Worm (Caenorhabditis elegans) whole organism, L1 larva: Measurements from ENCODE around the gene F40G9.8.
"Not testable (repeated sequence)": the region's sequence is repeated elsewhere in the genome, so short reads cannot be mapped to it uniquely, and the experiment has no call there.

ENCODE experiments used
- C34B4.2 ChIP-seq: sonication (generic microtip); optimal IDR thresholded peaks from 2 replicates; lab custom pipeline; 2017; ENCODE audit warnings: mild to moderate bottlenecking, missing genetic modification characterization, missing compliant biosample characterization
- aha-1 ChIP-seq: fragments of 150-350 bp; optimal IDR thresholded peaks from 2 replicates; lab custom pipeline; 2014; ENCODE audit warnings: missing biosample characterization, missing genetic modification characterization
- ama-1 ChIP-seq: fragments of 150-350 bp; optimal IDR thresholded peaks from 2 replicates; lab custom pipeline; 2014
- ceh-88 ChIP-seq: fragments of 200-800 bp; sonication (Bioruptor generic); IDR thresholded peaks from 2 replicates; pipeline ENCODE4 v1.3.6; 2022; ENCODE audit warnings: missing genetic modification characterization, missing compliant biosample characterization
- efl-1 ChIP-seq, 4 experiments: fragments of 150-350 bp; optimal IDR thresholded peaks in 3 of 4; peaks in 1 of 4; 1 replicate in 1 of 4; 2 replicates in 3 of 4; lab custom pipeline; 2014; ENCODE audit warnings: missing biosample characterization in 2 of 4, missing genetic modification characterization in 2 of 4, missing genetic modification reagents in 2 of 4
- efl-3 ChIP-seq: fragments of 200-800 bp; sonication (Bioruptor generic); optimal IDR thresholded peaks from 2 replicates; lab custom pipeline; 2018; ENCODE audit warnings: mild to moderate bottlenecking, missing genetic modification characterization, missing compliant biosample characterization
- egl-13 ChIP-seq: sonication (generic microtip); optimal IDR thresholded peaks from 2 replicates; lab custom pipeline; 2016; ENCODE audit warnings: missing genotype, missing genetic modification reagents, missing genetic modification characterization, missing compliant biosample characterization
- elt-2 ChIP-seq: sonication (generic microtip); optimal IDR thresholded peaks from 2 replicates; lab custom pipeline; 2016; ENCODE audit warnings: missing genetic modification characterization, mild to moderate bottlenecking, inconsistent platforms, missing compliant biosample characterization, missing genetic modification reagents
- ets-5 ChIP-seq: fragments of 200-800 bp; sonication (Bioruptor generic); IDR thresholded peaks from 2 replicates; pipeline ENCODE4 v1.3.6; 2022; ENCODE audit warnings: missing genetic modification characterization, missing compliant biosample characterization
- isw-1 ChIP-seq: fragments of 200-800 bp; sonication (Bioruptor generic); IDR thresholded peaks from 2 replicates; pipeline ENCODE4 v1.3.6; 2022; ENCODE audit warnings: missing genetic modification characterization, missing compliant biosample characterization
- lin-35 ChIP-seq, 2 experiments: fragments of 150-350 bp; optimal IDR thresholded peaks; 2 replicates each; lab custom pipeline; 2014; ENCODE audit warnings: missing biosample characterization in 2 of 2, missing genetic modification characterization in 2 of 2, missing genetic modification reagents in 2 of 2
- lin-39 ChIP-seq: fragments of 150-350 bp; optimal IDR thresholded peaks from 2 replicates; lab custom pipeline; 2014; ENCODE audit warnings: missing biosample characterization, missing genetic modification reagents, missing genetic modification characterization
- mep-1 ChIP-seq: fragments of 150-350 bp; optimal IDR thresholded peaks from 2 replicates; lab custom pipeline; 2014; ENCODE audit warnings: missing biosample characterization, missing genetic modification characterization
- nhr-77 ChIP-seq: fragments of 150-350 bp; optimal IDR thresholded peaks from 2 replicates; lab custom pipeline; 2014; ENCODE audit warnings: missing biosample characterization, missing genetic modification characterization
- nhr-85 ChIP-seq: sonication (generic microtip); peaks from one replicate; lab custom pipeline; 2016; ENCODE audit warnings: missing genetic modification characterization, inconsistent platforms, missing compliant biosample characterization
- pax-3 ChIP-seq: fragments of 200-800 bp; sonication (Bioruptor generic); optimal IDR thresholded peaks from 2 replicates; lab custom pipeline; 2018; ENCODE audit warnings: mild to moderate bottlenecking, missing genetic modification characterization, moderate library complexity, missing compliant biosample characterization
- rnt-1 ChIP-seq: sonication (generic microtip); optimal IDR thresholded peaks from 2 replicates; lab custom pipeline; 2016; ENCODE audit warnings: mild to moderate bottlenecking, missing genetic modification characterization, moderate library complexity, missing compliant biosample characterization
- sox-4 ChIP-seq: sonication (generic microtip); optimal IDR thresholded peaks from 2 replicates; lab custom pipeline; 2016; ENCODE audit warnings: missing genetic modification characterization, missing compliant biosample characterization
- unc-130 ChIP-seq: fragments of 150-350 bp; optimal IDR thresholded peaks from 2 replicates; lab custom pipeline; 2017; ENCODE audit warnings: missing biosample characterization, missing genetic modification characterization, inconsistent platforms
- unc-62 ChIP-seq: fragments of 150-350 bp; optimal IDR thresholded peaks from 2 replicates; lab custom pipeline; 2014; ENCODE audit warnings: missing biosample characterization, missing genetic modification reagents, missing genetic modification characterization
- zip-4 ChIP-seq: fragments of 200-800 bp; sonication (Bioruptor generic); optimal IDR thresholded peaks from 2 replicates; lab custom pipeline; 2018; ENCODE audit warnings: mild to moderate bottlenecking, missing genetic modification characterization, moderate library complexity, missing compliant biosample characterization
- ztf-11 ChIP-seq, 2 experiments: sonication (generic microtip); optimal IDR thresholded peaks; 2 replicates each; lab custom pipeline; 2016 to 2017; ENCODE audit warnings: missing genetic modification characterization in 2 of 2, missing biosample characterization in 1 of 2, missing compliant biosample characterization in 1 of 2

F40G9.8 gene

ce11 chrIII:121983-122449 is 42.7 kb downstream of the F40G9.8 start, which contains the start of gene C29F9.12:
C29F9.12 (minus strand) TSS chrIII:122033.
- TF ChIP-seq zip-4; lin-39; nhr-77 (tag; lab: Kevin White, UChicago): not testable (repeated sequence)

ce11 chrIII:120199-120598 is 44.5 kb downstream of the F40G9.8 start, which contains the start of gene pals-24:
pals-24 (plus strand) TSS chrIII:120435.
- TF ChIP-seq egl-13 (no peak), lin-35 (GFP tag; optimal IDR thresholded peaks at IDR 0.05; lab: Kevin White, UChicago) (peak in 1 of 2 experiments; percentile 14), nhr-85 (no peak), elt-2 (tag; lab: Kevin White, UChicago) (peak; percentile 56), efl-1 (optimal IDR thresholded peaks at IDR 0.05; lab: Kevin White, UChicago) (no peak), efl-1 (GFP tag; optimal IDR thresholded peaks at IDR 0.05 in 1 of 2; lab: Kevin White, UChicago) (peak in 1 of 2 experiments; percentile 79)

DNA sequence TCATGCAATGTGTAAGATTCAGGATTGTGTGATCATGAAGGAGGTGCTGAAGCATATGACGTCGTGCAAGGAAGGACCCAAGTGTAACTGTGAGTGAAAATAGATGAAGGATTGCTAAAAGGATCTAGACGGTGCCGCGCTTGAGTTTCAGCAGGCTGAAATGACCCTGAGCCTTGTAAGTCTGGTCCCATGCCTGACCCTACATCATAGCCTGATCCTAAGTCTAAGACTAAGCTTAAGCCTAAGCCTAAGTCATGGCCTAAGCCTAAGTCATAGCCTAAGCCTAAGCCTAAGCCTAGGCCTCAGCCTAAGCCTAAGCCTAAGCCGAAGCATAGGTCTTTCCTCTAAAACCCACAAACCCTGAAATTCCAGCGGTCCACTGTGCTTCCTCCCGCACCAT is 46.8 kb downstream of the F40G9.8 start:
- TF ChIP-seq aha-1 (no peak), ceh-88 (GFP tag; lab: Robert Waterston, UW) (no peak), ama-1 (lab: Kevin White, UChicago) (no peak), unc-62 (no peak), sox-4 (tag; lab: Kevin White, UChicago) (no peak)

DNA sequence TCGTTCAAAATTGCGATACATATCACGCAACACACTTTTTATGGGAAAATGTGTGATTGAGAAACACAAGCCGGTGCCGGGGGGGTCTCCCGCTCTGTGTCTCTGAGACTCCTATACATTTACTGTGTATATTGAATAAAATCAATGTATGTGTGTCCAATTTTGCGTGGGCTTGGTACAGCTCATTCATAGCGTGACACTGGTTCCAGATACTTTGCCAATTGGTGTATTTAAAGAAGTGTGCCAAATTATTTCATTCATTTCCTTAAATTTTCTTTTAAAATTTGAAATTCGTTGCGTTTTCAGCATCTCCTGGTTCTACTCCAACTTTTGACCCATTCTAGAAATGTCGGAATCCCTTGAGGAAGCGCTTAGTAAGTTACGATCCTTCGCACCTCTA is 47.5 kb downstream of the F40G9.8 start, which contains the start of gene C29F9.5:
Gene C29F9.5 (plus strand): TSS at position 301 of the 400 bp plus-strand sequence.
- TF ChIP-seq pax-3 (tag; lab: Kevin White, UChicago): no peak
- TF ChIP-seq C34B4.2 (tag; lab: Kevin White, UChicago): no peak
- TF ChIP-seq isw-1: no peak
- no peak for TF ChIP-seq efl-3 (GFP tag; lab: Kevin White, UChicago)
- no peak for TF ChIP-seq nhr-85
- no peak for TF ChIP-seq zip-4
- no peak for TF ChIP-seq ztf-11 (tag; optimal IDR thresholded peaks at IDR 0.05; lab: Kevin White, UChicago)
- TF ChIP-seq rnt-1 (tag; lab: Kevin White, UChicago): no peak
- TF ChIP-seq ets-5: no peak
- TF ChIP-seq unc-130 (tag; lab: Kevin White, UChicago): no peak
- TF ChIP-seq elt-2 (tag; lab: Kevin White, UChicago): no peak
- no peak for TF ChIP-seq lin-35 (GFP tag; optimal IDR thresholded peaks at IDR 0.05; lab: Kevin White, UChicago)
- no peak for TF ChIP-seq egl-13
- TF ChIP-seq, all 84 proteins: peak for 0

ce11 chrIII:114603-115002 is 50.1 kb downstream of the F40G9.8 start, which contains the start of gene C29F9.6:
C29F9.6 (plus strand) TSS chrIII:114903.
- TF ChIP-seq mep-1 (tag; lab: Kevin White, UChicago) (no peak), ama-1 (lab: Kevin White, UChicago) (no peak), efl-1 (optimal IDR thresholded peaks at IDR 0.05; lab: Kevin White, UChicago) (no peak), efl-1 (GFP tag; optimal IDR thresholded peaks at IDR 0.05 in 1 of 2; lab: Kevin White, UChicago) (peak in 1 of 2 experiments; percentile 66)
- TF ChIP-seq, all 84 proteins: peak for 1
